Worm (Caenorhabditis elegans) whole organism, L3 larva: ENCODE data around the gene nspb-7.
A peak's percentile ranks its signal among the peaks of the same experiment; 100 is the strongest.

Experiments
- ZK546.5 ChIP-seq: sonication (generic microtip); optimal IDR thresholded peaks from 2 replicates; lab custom pipeline; 2017; ENCODE audit warnings: missing biosample characterization, missing genetic modification characterization
- ama-1 ChIP-seq: fragments of 150-350 bp; optimal IDR thresholded peaks from 2 replicates; lab custom pipeline; 2018
- ceh-16 ChIP-seq: sonication (generic microtip); optimal IDR thresholded peaks from 2 replicates; lab custom pipeline; 2017; ENCODE audit warnings: missing biosample characterization, missing genetic modification characterization
- ceh-9 ChIP-seq: sonication (generic microtip); optimal IDR thresholded peaks from 2 replicates; lab custom pipeline; 2018; ENCODE audit warnings: missing biosample characterization, missing genetic modification characterization
- elt-2 ChIP-seq: sonication (generic microtip); optimal IDR thresholded peaks from 2 replicates; lab custom pipeline; 2016; ENCODE audit warnings: missing genetic modification reagents, mild to moderate bottlenecking, missing genetic modification characterization, missing compliant biosample characterization
- elt-3 ChIP-seq, 3 experiments: fragments of 150-350 bp in 1 of 3; sonication (generic microtip) in 2 of 3; optimal IDR thresholded peaks; 2 replicates in 2 of 3; 4 replicates in 1 of 3; lab custom pipeline; 2014 to 2017; ENCODE audit warnings: missing biosample characterization in 3 of 3, missing genetic modification characterization in 3 of 3
- eor-1 ChIP-seq, 2 experiments: fragments of 150-350 bp; optimal IDR thresholded peaks; 2 replicates each; lab custom pipeline; 2014 to 2018; ENCODE audit warnings: missing biosample characterization in 2 of 2, missing genetic modification characterization in 2 of 2
- fkh-10 ChIP-seq: sonication (generic microtip); optimal IDR thresholded peaks from 2 replicates; lab custom pipeline; 2017; ENCODE audit warnings: missing biosample characterization, missing genetic modification reagents, missing genetic modification characterization
- fkh-2 ChIP-seq: fragments of 150-350 bp; optimal IDR thresholded peaks from 2 replicates; lab custom pipeline; 2014; ENCODE audit warnings: missing biosample characterization, missing genetic modification reagents, missing genetic modification characterization
- fos-1 ChIP-seq: fragments of 150-350 bp; optimal IDR thresholded peaks from 2 replicates; lab custom pipeline; 2014; ENCODE audit warnings: missing biosample characterization, missing genetic modification characterization
- hmg-11 ChIP-seq: sonication (generic microtip); optimal IDR thresholded peaks from 2 replicates; lab custom pipeline; 2016; ENCODE audit warnings: missing genetic modification characterization, missing compliant biosample characterization
- jun-1 ChIP-seq: fragments of 150-350 bp; optimal IDR thresholded peaks from 2 replicates; lab custom pipeline; 2014; ENCODE audit warnings: missing biosample characterization, missing genetic modification reagents, missing genetic modification characterization
- lin-15B ChIP-seq: fragments of 150-350 bp; optimal IDR thresholded peaks from 2 replicates; lab custom pipeline; 2014; ENCODE audit warnings: missing biosample characterization, missing genetic modification characterization
- lin-39 ChIP-seq: fragments of 150-350 bp; optimal IDR thresholded peaks from 2 replicates; lab custom pipeline; 2018; ENCODE audit warnings: missing biosample characterization, missing genetic modification reagents, missing genetic modification characterization
- lsy-12 ChIP-seq: sonication (generic microtip); optimal IDR thresholded peaks from 2 replicates; lab custom pipeline; 2016; ENCODE audit warnings: mild to moderate bottlenecking, missing genetic modification characterization, missing compliant biosample characterization
- mdl-1 ChIP-seq: fragments of 150-350 bp; optimal IDR thresholded peaks from 2 replicates; lab custom pipeline; 2014; ENCODE audit warnings: missing biosample characterization, missing genetic modification characterization
- mml-1 ChIP-seq: fragments of 150-350 bp; sonication (generic microtip); optimal IDR thresholded peaks from 3 replicates; lab custom pipeline; 2014; ENCODE audit warnings: missing biosample characterization, missing genetic modification characterization
- nfya-1 ChIP-seq: sonication (generic microtip); optimal IDR thresholded peaks from 2 replicates; lab custom pipeline; 2017; ENCODE audit warnings: missing genetic modification characterization, mild to moderate bottlenecking, missing compliant biosample characterization, antibody characterized with exemption, moderate library complexity; ENCODE audit not compliant: insufficient read depth
- nhr-11 ChIP-seq: fragments of 150-350 bp; optimal IDR thresholded peaks from 2 replicates; lab custom pipeline; 2014; ENCODE audit warnings: missing biosample characterization, missing genetic modification characterization
- nhr-12 ChIP-seq: fragments of 150-350 bp; optimal IDR thresholded peaks from 2 replicates; lab custom pipeline; 2014; ENCODE audit warnings: missing biosample characterization, missing genetic modification characterization
- nhr-23 ChIP-seq: fragments of 150-350 bp; optimal IDR thresholded peaks from 2 replicates; lab custom pipeline; 2014; ENCODE audit warnings: missing biosample characterization, missing genetic modification reagents, missing genetic modification characterization
- nhr-237 ChIP-seq: fragments of 150-350 bp; optimal IDR thresholded peaks from 2 replicates; lab custom pipeline; 2014; ENCODE audit warnings: missing biosample characterization, missing genetic modification characterization
- nhr-28 ChIP-seq: fragments of 150-350 bp; optimal IDR thresholded peaks from 2 replicates; lab custom pipeline; 2014; ENCODE audit warnings: missing biosample characterization, missing genetic modification characterization
- nhr-43 ChIP-seq: sonication (generic microtip); optimal IDR thresholded peaks from 2 replicates; lab custom pipeline; 2016; ENCODE audit warnings: mild to moderate bottlenecking, missing genetic modification characterization, missing compliant biosample characterization; ENCODE audit not compliant: poor library complexity, severe bottlenecking
- nhr-67 ChIP-seq: fragments of 150-350 bp; optimal IDR thresholded peaks from 2 replicates; lab custom pipeline; 2014; ENCODE audit warnings: missing biosample characterization, missing genetic modification characterization
- nhr-77 ChIP-seq: fragments of 150-350 bp; optimal IDR thresholded peaks from 2 replicates; lab custom pipeline; 2014; ENCODE audit warnings: missing biosample characterization, missing genetic modification characterization
- pha-4 ChIP-seq: fragments of 150-350 bp; optimal IDR thresholded peaks from 2 replicates; lab custom pipeline; 2014; ENCODE audit warnings: missing biosample characterization, missing genetic modification reagents, missing genetic modification characterization
- pqm-1 ChIP-seq: fragments of 150-350 bp; optimal IDR thresholded peaks from 2 replicates; lab custom pipeline; 2017; ENCODE audit warnings: missing biosample characterization, missing genetic modification characterization, inconsistent platforms
- sea-2 ChIP-seq: fragments of 150-350 bp; sonication (generic microtip); optimal IDR thresholded peaks from 4 replicates; lab custom pipeline; 2014; ENCODE audit warnings: missing biosample characterization, missing genetic modification reagents, missing genetic modification characterization
- skn-1 ChIP-seq: fragments of 150-350 bp; optimal IDR thresholded peaks from 2 replicates; lab custom pipeline; 2014; ENCODE audit warnings: missing biosample characterization, missing genetic modification characterization
- snpc-4 ChIP-seq: fragments of 150-350 bp; optimal IDR thresholded peaks from 2 replicates; lab custom pipeline; 2014; ENCODE audit warnings: missing biosample characterization, missing genetic modification characterization
- tbx-2 ChIP-seq: sonication (generic microtip); optimal IDR thresholded peaks from 2 replicates; lab custom pipeline; 2016; ENCODE audit warnings: mild to moderate bottlenecking, missing genetic modification characterization, missing compliant biosample characterization
- unc-39 ChIP-seq: sonication (generic microtip); optimal IDR thresholded peaks from 4 replicates; lab custom pipeline; 2017; ENCODE audit warnings: missing biosample characterization, missing genetic modification characterization
- unc-62 ChIP-seq: fragments of 150-350 bp; sonication (generic microtip); optimal IDR thresholded peaks from 4 replicates; lab custom pipeline; 2014; ENCODE audit warnings: missing biosample characterization, missing genetic modification reagents, missing genetic modification characterization
- zag-1 ChIP-seq: fragments of 150-350 bp; optimal IDR thresholded peaks from 2 replicates; lab custom pipeline; 2014; ENCODE audit warnings: missing biosample characterization, missing genetic modification characterization
- ztf-11 ChIP-seq: fragments of 150-350 bp; optimal IDR thresholded peaks from 2 replicates; lab custom pipeline; 2014; ENCODE audit warnings: missing biosample characterization, missing genetic modification characterization
- ztf-4 ChIP-seq: fragments of 150-350 bp; optimal IDR thresholded peaks from 2 replicates; lab custom pipeline; 2014; ENCODE audit warnings: missing biosample characterization, missing genetic modification characterization

Gene nspb-7

ce11 chrII:14591699-14592098 is 13.6 kb downstream of the nspb-7 start, which contains the start of gene C01G12.7:
C01G12.7 (minus strand) TSS chrII:14591893.
- no peak for TF ChIP-seq elt-2
- peak; percentile 11 for TF ChIP-seq nhr-11 (tag; lab: Kevin White, UChicago)

- TF ChIP-seq nhr-237 (tag; lab: Kevin White, UChicago) (no peak), nhr-11 (tag; lab: Kevin White, UChicago) (peak; percentile 86), ama-1 (lab: Kevin White, UChicago) (no peak), pqm-1 (tag; lab: Kevin White, UChicago) (no peak)
Measured at ce11 chrII:14592629-14593028, 14.5 kb downstream of the nspb-7 start.

ce11 chrII:14593281-14593680 is 15.2 kb downstream of the nspb-7 start, which contains the start of gene catp-4:
catp-4 (plus strand) TSS chrII:14593581.
- TF ChIP-seq unc-39: no peak
- no peak for TF ChIP-seq sea-2
- no peak for TF ChIP-seq elt-3 (tag; optimal IDR thresholded peaks at IDR 0.05; lab: Kevin White, UChicago)

- TF ChIP-seq nhr-237 (tag; lab: Kevin White, UChicago) (no peak), lin-39 (tag; lab: Kevin White, UChicago) (no peak), unc-62 (GFP tag; lab: Kevin White, UChicago) (no peak), lin-15B (tag; lab: Kevin White, UChicago) (no peak), nhr-67 (tag; lab: Kevin White, UChicago) (no peak), zag-1 (tag; lab: Kevin White, UChicago) (no peak), elt-3 (tag; optimal IDR thresholded peaks at IDR 0.05; lab: Kevin White, UChicago) (peak in 2 of 3 experiments; percentile 90 to 94), ceh-16 (tag; lab: Kevin White, UChicago) (no peak)
Measured at ce11 chrII:14597788-14598187, 19.7 kb downstream of the nspb-7 start.

ce11 chrII:14598367-14598766 is 20.3 kb downstream of the nspb-7 start:
- TF ChIP-seq sea-2: no peak
- no peak for TF ChIP-seq ceh-16 (tag; lab: Kevin White, UChicago)
- peak; percentile 37 for TF ChIP-seq lin-15B (tag; lab: Kevin White, UChicago)
- TF ChIP-seq fkh-2: peak; percentile 74
- peak; percentile 23 for TF ChIP-seq nhr-43 (tag; lab: Kevin White, UChicago)
- peak; percentile 30 for TF ChIP-seq mml-1 (tag; lab: Kevin White, UChicago)
- peak; percentile 78 for TF ChIP-seq nhr-11 (tag; lab: Kevin White, UChicago)
- TF ChIP-seq nfya-1 (tag; lab: Kevin White, UChicago): peak; percentile 81
- no peak for TF ChIP-seq unc-62 (GFP tag; lab: Kevin White, UChicago)
- no peak for TF ChIP-seq nhr-237 (tag; lab: Kevin White, UChicago)
- no peak for TF ChIP-seq ceh-9 (tag; lab: Kevin White, UChicago)
- TF ChIP-seq jun-1 (tag; lab: Kevin White, UChicago): peak; percentile 65
- peak; percentile 85 for TF ChIP-seq elt-2
- peak; percentile 95 for TF ChIP-seq pqm-1 (tag; lab: Kevin White, UChicago)
- TF ChIP-seq skn-1 (tag; lab: Kevin White, UChicago): peak; percentile 50
- peak; percentile 53 for TF ChIP-seq ama-1 (lab: Kevin White, UChicago)
- peak; percentile 9 for TF ChIP-seq nhr-77
- TF ChIP-seq pha-4 (tag; lab: Kevin White, UChicago): no peak
- TF ChIP-seq, all 47 proteins: peak for 12

- no peak for TF ChIP-seq mdl-1 (tag; lab: Kevin White, UChicago)
- TF ChIP-seq fkh-10 (GFP tag; lab: Kevin White, UChicago): no peak
- no peak for TF ChIP-seq lin-39 (tag; lab: Kevin White, UChicago)
- TF ChIP-seq nhr-28 (tag; lab: Kevin White, UChicago): no peak
- TF ChIP-seq snpc-4: no peak
- no peak for TF ChIP-seq skn-1 (tag; lab: Kevin White, UChicago)
- peak; percentile 75 for TF ChIP-seq ama-1 (lab: Kevin White, UChicago)
- no peak for TF ChIP-seq lsy-12 (tag; lab: Kevin White, UChicago)
- no peak for TF ChIP-seq ztf-4 (tag; lab: Kevin White, UChicago)
- TF ChIP-seq tbx-2 (tag; lab: Kevin White, UChicago): no peak
- TF ChIP-seq fkh-2: no peak
- peak; percentile 58 for TF ChIP-seq pha-4 (tag; lab: Kevin White, UChicago)
- TF ChIP-seq lin-15B (tag; lab: Kevin White, UChicago): no peak
- TF ChIP-seq hmg-11 (tag; lab: Kevin White, UChicago): no peak
- no peak for TF ChIP-seq ztf-11 (tag; lab: Kevin White, UChicago)
- TF ChIP-seq nhr-67 (tag; lab: Kevin White, UChicago): no peak
- no peak for TF ChIP-seq eor-1 (tag; optimal IDR thresholded peaks at IDR 0.05; lab: Kevin White, UChicago)
- no peak for TF ChIP-seq unc-62 (GFP tag; lab: Kevin White, UChicago)
- TF ChIP-seq nfya-1 (tag; lab: Kevin White, UChicago): no peak
- no peak for TF ChIP-seq nhr-77
- TF ChIP-seq nhr-23 (tag; lab: Kevin White, UChicago): no peak
- TF ChIP-seq fos-1 (tag; lab: Kevin White, UChicago): no peak
- no peak for TF ChIP-seq ZK546.5 (tag; lab: Kevin White, UChicago)
- peak; percentile 35 for TF ChIP-seq pqm-1 (tag; lab: Kevin White, UChicago)
- no peak for TF ChIP-seq nhr-12 (tag; lab: Kevin White, UChicago)
- TF ChIP-seq zag-1 (tag; lab: Kevin White, UChicago): no peak
Measured at ce11 chrII:14599284-14599862, 21.3 kb downstream of the nspb-7 start.
